Worm (Caenorhabditis elegans) whole organism, early embryonic: ENCODE measurements around the gene unc-49.

Experiments used
- B0310.2 ChIP-seq: sonication (generic microtip); optimal IDR thresholded peaks from 2 replicates; lab custom pipeline; 2016; ENCODE audit warnings: mild to moderate bottlenecking, missing genetic modification characterization, missing compliant biosample characterization
- ama-1 ChIP-seq: fragments of 150-350 bp; optimal IDR thresholded peaks from 2 replicates; lab custom pipeline; 2014
- ceh-13 ChIP-seq: fragments of 200-800 bp; sonication (Bioruptor generic); optimal IDR thresholded peaks from 2 replicates; lab custom pipeline; 2018; ENCODE audit warnings: mild to moderate bottlenecking, missing genetic modification characterization, missing compliant biosample characterization
- ets-7 ChIP-seq: sonication (generic microtip); optimal IDR thresholded peaks from 2 replicates; lab custom pipeline; 2016; ENCODE audit warnings: missing genotype, missing genetic modification characterization, missing compliant biosample characterization
- hmbx-1 ChIP-seq: sonication (generic microtip); optimal IDR thresholded peaks from 2 replicates; lab custom pipeline; 2016; ENCODE audit warnings: mild to moderate bottlenecking, missing genetic modification characterization, missing compliant biosample characterization
- hmg-4 ChIP-seq: fragments of 200-800 bp; sonication (Bioruptor generic); optimal IDR thresholded peaks from 2 replicates; lab custom pipeline; 2018; ENCODE audit warnings: mild to moderate bottlenecking, missing genetic modification characterization, missing compliant biosample characterization
- scrt-1 ChIP-seq: fragments of 200-800 bp; sonication (Bioruptor generic); IDR thresholded peaks from 2 replicates; pipeline ENCODE4 v1.3.6; 2022; ENCODE audit warnings: missing genetic modification characterization, missing compliant biosample characterization
- sea-1 ChIP-seq: fragments of 200-800 bp; sonication (Bioruptor generic); conservative IDR thresholded peaks from 2 replicates; pipeline ENCODE4 v1.3.6; 2022; ENCODE audit warnings: missing genetic modification characterization, missing compliant biosample characterization

DNA sequence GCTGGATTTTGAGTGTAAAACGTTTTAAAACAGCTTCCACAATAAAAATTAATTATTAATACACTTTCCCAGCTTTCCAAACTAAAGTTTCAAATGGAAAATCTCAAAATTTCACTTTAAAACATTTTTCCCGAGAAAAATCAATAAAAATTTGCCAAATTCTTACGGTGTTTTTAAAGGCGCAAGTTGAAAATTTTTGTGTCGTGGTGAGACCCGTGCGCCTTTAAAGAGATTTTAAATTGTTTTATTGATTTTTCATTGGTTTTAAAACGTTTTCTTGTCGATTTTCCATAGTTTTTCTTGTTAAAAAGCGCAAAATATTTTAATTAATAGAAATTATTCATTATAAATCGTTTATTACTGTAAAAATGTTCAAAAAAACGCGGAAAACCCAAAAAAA lies 41.3 kb downstream of the unc-49 start, which contains the start of gene Y45F3A.1:
- TF ChIP-seq hmbx-1 (no peak), hmg-4 (no peak), ceh-13 (GFP tag; lab: Kevin White, UChicago) (no peak), ama-1 (lab: Kevin White, UChicago) (no peak), ets-7 (tag; lab: Kevin White, UChicago) (no peak), scrt-1 (GFP tag; lab: Robert Waterston, UW) (no peak), sea-1 (GFP tag; lab: Robert Waterston, UW) (no peak), B0310.2 (tag; lab: Kevin White, UChicago) (no peak)
